Worm (Caenorhabditis elegans) whole organism, early embryonic: ENCODE data around the gene str-116.

ENCODE experiments used
- F13C5.2 ChIP-seq: sonication (generic microtip); optimal IDR thresholded peaks from 2 replicates; lab custom pipeline; 2017; ENCODE audit warnings: mild to moderate bottlenecking, missing genetic modification characterization, inconsistent platforms, missing compliant biosample characterization
- aly-1 ChIP-seq: sonication (generic microtip); optimal IDR thresholded peaks from 2 replicates; lab custom pipeline; 2016; ENCODE audit warnings: missing genetic modification characterization, missing compliant biosample characterization
- ama-1 ChIP-seq: fragments of 150-350 bp; optimal IDR thresholded peaks from 2 replicates; lab custom pipeline; 2014
- ceh-36 ChIP-seq: sonication (generic microtip); optimal IDR thresholded peaks from 2 replicates; lab custom pipeline; 2016; ENCODE audit warnings: missing genetic modification characterization, inconsistent platforms, missing compliant biosample characterization
- ets-7 ChIP-seq: sonication (generic microtip); optimal IDR thresholded peaks from 2 replicates; lab custom pipeline; 2016; ENCODE audit warnings: missing genotype, missing genetic modification characterization, missing compliant biosample characterization
- hmbx-1 ChIP-seq: sonication (generic microtip); optimal IDR thresholded peaks from 2 replicates; lab custom pipeline; 2016; ENCODE audit warnings: mild to moderate bottlenecking, missing genetic modification characterization, missing compliant biosample characterization
- hnd-1 ChIP-seq: sonication (generic microtip); optimal IDR thresholded peaks from 2 replicates; lab custom pipeline; 2016; ENCODE audit warnings: missing genetic modification characterization, missing compliant biosample characterization
- scrt-1 ChIP-seq: fragments of 200-800 bp; sonication (Bioruptor generic); IDR thresholded peaks from 2 replicates; pipeline ENCODE4 v1.3.6; 2022; ENCODE audit warnings: missing genetic modification characterization, missing compliant biosample characterization
- tbx-11 ChIP-seq: fragments of 200-800 bp; sonication (Bioruptor generic); IDR thresholded peaks from 2 replicates; pipeline ENCODE4 v1.3.6; 2022; ENCODE audit warnings: missing genetic modification characterization, missing compliant biosample characterization
- tra-4 ChIP-seq: sonication (generic microtip); optimal IDR thresholded peaks from 2 replicates; lab custom pipeline; 2017; ENCODE audit warnings: missing genetic modification characterization, missing compliant biosample characterization

DNA sequence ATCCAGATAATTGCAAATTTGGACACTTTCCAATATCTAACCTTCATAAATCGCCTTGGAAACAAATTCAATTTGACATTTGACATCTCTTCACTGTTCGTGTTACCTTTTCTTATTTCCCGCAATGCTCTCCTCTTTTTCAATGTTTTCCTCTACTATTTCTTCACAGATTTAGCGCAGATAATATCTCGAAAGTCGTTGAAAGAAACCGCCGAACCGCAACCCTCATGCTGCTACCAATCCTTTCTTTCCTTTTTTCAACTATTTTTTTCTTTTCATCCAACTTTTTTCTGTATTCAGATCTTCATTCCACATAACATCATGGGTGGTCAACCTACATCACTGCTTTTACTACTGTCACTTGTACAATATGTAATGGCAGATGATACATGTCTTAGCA lies 32.4 kb upstream of the str-116 start, which contains the start of gene T19B10.5:
- TF ChIP-seq ama-1 (lab: Kevin White, UChicago) (no peak), tbx-11 (GFP tag; lab: Robert Waterston, UW) (no peak), ceh-36 (tag; lab: Kevin White, UChicago) (no peak), tra-4 (tag; lab: Kevin White, UChicago) (no peak), hmbx-1 (tag; lab: Kevin White, UChicago) (no peak), F13C5.2 (tag; lab: Kevin White, UChicago) (no peak), scrt-1 (no peak), aly-1 (tag; lab: Kevin White, UChicago) (no peak), ets-7 (tag; lab: Kevin White, UChicago) (no peak), hnd-1 (tag; lab: Kevin White, UChicago) (no peak)
